Worm (Caenorhabditis elegans): ENCODE measurements around the gene B0545.4.

B0545.4 gene

DNA sequence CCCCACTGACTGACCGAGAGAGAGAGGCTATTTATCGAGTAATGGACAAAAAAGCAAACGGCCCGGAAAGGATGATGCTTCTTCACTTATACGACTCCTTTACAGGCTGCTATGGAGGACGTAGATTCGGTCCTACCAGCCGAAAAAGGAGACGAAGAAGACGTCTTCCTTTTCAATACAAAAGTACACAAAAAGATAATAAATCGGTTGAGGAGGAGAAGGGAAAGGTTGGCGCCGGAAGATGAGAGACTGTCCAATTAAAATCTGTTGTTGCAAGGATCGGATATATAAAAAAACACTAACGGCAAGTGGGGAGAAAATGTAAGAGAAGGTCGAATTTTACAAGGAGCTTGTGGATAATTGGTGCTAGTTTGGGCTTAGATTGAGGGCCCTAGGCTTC is 39.5 kb upstream of the B0545.4 start:
- TF ChIP-seq nfya-1 (tag; optimal IDR thresholded peaks at IDR 0.05; ENCODE audit: insufficient read depth) = no peak
- TF ChIP-seq snpc-4 (tag; optimal IDR thresholded peaks at IDR 0.05) = no peak
- TF ChIP-seq eor-1 (tag; optimal IDR thresholded peaks at IDR 0.05) = no peak
- TF ChIP-seq zag-1 (tag; optimal IDR thresholded peaks at IDR 0.05) = no peak

DNA sequence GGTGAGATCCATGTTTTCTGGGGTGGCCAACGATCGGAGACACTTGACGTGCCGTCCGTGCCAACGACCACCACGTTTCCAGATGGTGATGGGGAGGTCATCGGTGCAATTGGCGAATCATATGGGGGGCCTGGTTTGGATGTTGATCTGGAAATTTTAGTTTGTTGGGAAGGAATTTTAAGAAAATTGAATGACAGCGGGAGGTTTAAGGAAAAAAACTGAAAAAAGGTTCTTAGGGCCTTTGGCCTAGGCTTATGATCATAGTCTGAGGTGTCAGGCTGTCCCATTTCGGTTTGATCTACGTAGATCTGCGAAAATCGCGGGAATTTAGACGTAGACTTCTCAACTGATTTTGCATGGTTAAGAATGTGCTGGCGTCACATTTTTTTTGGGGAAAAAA is 38.6 kb upstream of the B0545.4 start, which contains the start of gene col-99:
Gene col-99 (minus strand): TSS at position 101 of the 400 bp plus-strand sequence.
- TF ChIP-seq mdl-1 (tag; optimal IDR thresholded peaks at IDR 0.05) (no peak), zag-1 (tag; optimal IDR thresholded peaks at IDR 0.05) (no peak), elt-2 (tag; optimal IDR thresholded peaks at IDR 0.05) (no peak), elt-1 (tag; optimal IDR thresholded peaks at IDR 0.05) (no peak), nhr-43 (tag; optimal IDR thresholded peaks at IDR 0.05; ENCODE audit: poor library complexity, severe bottlenecking) (no peak), aly-2 (tag; optimal IDR thresholded peaks at IDR 0.05) (no peak), tbx-2 (tag; optimal IDR thresholded peaks at IDR 0.05) (no peak), ztf-11 (tag; optimal IDR thresholded peaks at IDR 0.05) (no peak), unc-39 (tag; optimal IDR thresholded peaks at IDR 0.05) (no peak), ceh-16 (tag; optimal IDR thresholded peaks at IDR 0.05) (no peak), ZK546.5 (tag; optimal IDR thresholded peaks at IDR 0.05) (no peak), fkh-2 (tag; optimal IDR thresholded peaks at IDR 0.05) (no peak), lin-39 (tag; optimal IDR thresholded peaks at IDR 0.05) (no peak), snpc-4 (tag; optimal IDR thresholded peaks at IDR 0.05) (no peak), lsy-12 (tag; optimal IDR thresholded peaks at IDR 0.05) (no peak), nhr-237 (tag; optimal IDR thresholded peaks at IDR 0.05) (no peak), nhr-76 (tag; optimal IDR thresholded peaks at IDR 0.05) (no peak)

DNA sequence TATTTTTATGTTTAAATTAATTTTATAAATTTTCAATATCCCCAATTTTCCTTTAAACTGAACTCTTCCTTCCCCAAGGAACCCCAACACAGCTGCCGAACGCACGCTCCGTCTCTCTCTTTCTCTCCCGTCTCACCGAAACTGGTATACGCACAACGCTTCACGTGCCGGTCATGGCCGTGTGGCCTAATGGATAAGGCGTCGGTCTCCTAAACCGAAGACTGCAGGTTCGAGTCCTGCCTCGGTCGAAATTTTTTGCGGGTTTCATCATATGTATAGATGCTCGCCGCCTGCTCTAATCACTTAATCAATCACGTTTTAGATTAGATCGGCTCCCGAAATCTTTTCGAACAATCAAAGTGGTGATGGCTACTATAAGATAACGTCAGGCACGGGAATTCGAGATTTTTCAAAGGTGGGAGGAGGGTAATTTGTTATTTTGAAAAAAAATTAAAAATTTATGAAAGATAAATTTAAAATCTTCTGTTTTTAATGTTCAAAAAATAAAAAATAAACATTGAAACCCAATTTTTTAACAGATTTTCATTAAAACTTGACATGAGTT is 34.7 kb upstream of the B0545.4 start:
- TF ChIP-seq zag-1 (tag; optimal IDR thresholded peaks at IDR 0.05) = no peak
- TF ChIP-seq tbx-2 (tag; optimal IDR thresholded peaks at IDR 0.05) = peak; percentile 32
- peak; percentile 58 for TF ChIP-seq egl-5 (tag; optimal IDR thresholded peaks at IDR 0.05)
- no peak for TF ChIP-seq daf-12 (tag; optimal IDR thresholded peaks at IDR 0.05)
- peak; percentile 73 for TF ChIP-seq mdl-1 (tag; optimal IDR thresholded peaks at IDR 0.05)
- TF ChIP-seq jun-1 (tag; optimal IDR thresholded peaks at IDR 0.05) = peak; percentile 22
- peak; percentile 45 for TF ChIP-seq nhr-43 (tag; optimal IDR thresholded peaks at IDR 0.05; ENCODE audit: poor library complexity, severe bottlenecking)
- peak; percentile 23 for TF ChIP-seq lin-15B (tag; optimal IDR thresholded peaks at IDR 0.05)
- no peak for TF ChIP-seq unc-39 (tag; optimal IDR thresholded peaks at IDR 0.05)
- no peak for TF ChIP-seq nhr-12 (tag; optimal IDR thresholded peaks at IDR 0.05)
- peak; percentile 1 for TF ChIP-seq pqm-1 (tag; optimal IDR thresholded peaks at IDR 0.05)
- peak; percentile 94 for TF ChIP-seq hmg-11 (tag; optimal IDR thresholded peaks at IDR 0.05)
- no peak for TF ChIP-seq skn-1 (tag; optimal IDR thresholded peaks at IDR 0.05)
- peak; percentile 57 for TF ChIP-seq elt-1 (tag; optimal IDR thresholded peaks at IDR 0.05)
- TF ChIP-seq unc-62 (GFP tag; optimal IDR thresholded peaks at IDR 0.05) = peak; percentile 26
- TF ChIP-seq lin-39 (tag; optimal IDR thresholded peaks at IDR 0.05) = peak; percentile 87
- TF ChIP-seq lsy-12 (tag; optimal IDR thresholded peaks at IDR 0.05) = no peak
- TF ChIP-seq pha-4 (tag; optimal IDR thresholded peaks at IDR 0.05) = peak; percentile 56
- TF ChIP-seq elt-2 (tag; optimal IDR thresholded peaks at IDR 0.05) = peak; percentile 30
- TF ChIP-seq nfya-1 (tag; optimal IDR thresholded peaks at IDR 0.05; ENCODE audit: insufficient read depth) = peak; percentile 61
- no peak for TF ChIP-seq fkh-10 (GFP tag; optimal IDR thresholded peaks at IDR 0.05)
- no peak for TF ChIP-seq ceh-16 (tag; optimal IDR thresholded peaks at IDR 0.05)
- peak; percentile 8 for TF ChIP-seq nhr-23 (tag; optimal IDR thresholded peaks at IDR 0.05)
- no peak for TF ChIP-seq ama-1 (optimal IDR thresholded peaks at IDR 0.05)

DNA sequence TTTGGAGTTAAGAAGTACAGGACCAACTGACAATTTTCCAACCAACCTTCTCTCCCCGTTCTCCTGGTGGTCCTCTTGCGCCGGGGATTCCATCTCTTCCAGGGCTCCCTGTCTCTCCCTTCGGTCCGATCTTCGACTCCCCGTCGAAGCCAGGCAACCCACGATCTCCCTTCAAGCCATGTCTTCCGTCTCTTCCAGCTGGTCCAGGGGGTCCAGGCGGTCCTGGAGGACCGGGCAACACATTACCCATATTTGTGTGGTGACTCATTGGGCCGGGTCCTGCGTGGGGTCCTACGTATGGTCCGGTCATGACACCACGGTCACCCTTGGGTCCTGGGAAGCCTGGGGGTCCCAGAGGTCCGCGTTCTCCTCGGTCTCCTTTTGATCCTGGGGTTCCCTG is 31.8 kb upstream of the B0545.4 start:
- no peak for TF ChIP-seq jun-1 (tag; optimal IDR thresholded peaks at IDR 0.05)
- TF ChIP-seq ZK546.5 (tag; optimal IDR thresholded peaks at IDR 0.05) = no peak
- no peak for TF ChIP-seq ceh-9 (tag; optimal IDR thresholded peaks at IDR 0.05)
- TF ChIP-seq nfya-1 (tag; optimal IDR thresholded peaks at IDR 0.05; ENCODE audit: insufficient read depth) = no peak
- no peak for TF ChIP-seq nhr-23 (tag; optimal IDR thresholded peaks at IDR 0.05)
- no peak for TF ChIP-seq skn-1 (tag; optimal IDR thresholded peaks at IDR 0.05)
- TF ChIP-seq ceh-28 (tag; optimal IDR thresholded peaks at IDR 0.05) = no peak
- TF ChIP-seq egl-5 (tag; optimal IDR thresholded peaks at IDR 0.05) = no peak
- no peak for TF ChIP-seq mml-1 (tag; optimal IDR thresholded peaks at IDR 0.05)
- TF ChIP-seq mdl-1 (tag; optimal IDR thresholded peaks at IDR 0.05) = no peak
- TF ChIP-seq fos-1 (tag; optimal IDR thresholded peaks at IDR 0.05) = no peak
- TF ChIP-seq ama-1 (optimal IDR thresholded peaks at IDR 0.05) = no peak

Measured in whole organism, L3 larva.